Worm (Caenorhabditis elegans) whole organism, mixed stage, embryonic: ENCODE results near the gene Y45F3A.5.

Source experiments
- M03D4.4 ChIP-seq: sonication (generic microtip); optimal IDR thresholded peaks from 2 replicates; lab custom pipeline; 2017; ENCODE audit warnings: mild to moderate bottlenecking, missing genetic modification characterization, missing compliant biosample characterization
- bed-3 ChIP-seq: fragments of 200-800 bp; sonication (Bioruptor generic); optimal IDR thresholded peaks from 3 replicates; lab custom pipeline; 2018; ENCODE audit warnings: mild to moderate bottlenecking, missing genetic modification characterization, moderate library complexity, missing compliant biosample characterization
- ceh-39 ChIP-seq: fragments of 150-350 bp; optimal IDR thresholded peaks from 2 replicates; lab custom pipeline; 2014; ENCODE audit warnings: missing biosample characterization, missing genetic modification characterization
- ceh-43 ChIP-seq: fragments of 200-800 bp; sonication (Bioruptor generic); optimal IDR thresholded peaks from 2 replicates; lab custom pipeline; 2018; ENCODE audit warnings: mild to moderate bottlenecking, missing genetic modification characterization, moderate library complexity, missing compliant biosample characterization
- ceh-83 ChIP-seq: fragments of 200-800 bp; sonication (Bioruptor generic); optimal IDR thresholded peaks from 2 replicates; lab custom pipeline; 2018; ENCODE audit warnings: mild to moderate bottlenecking, missing genetic modification characterization, missing compliant biosample characterization
- ces-1 ChIP-seq: fragments of 150-350 bp; optimal IDR thresholded peaks from 2 replicates; lab custom pipeline; 2014; ENCODE audit warnings: missing biosample characterization, missing genetic modification reagents, missing genetic modification characterization
- cnd-1 ChIP-seq: fragments of 200-800 bp; sonication (Bioruptor generic); optimal IDR thresholded peaks from 2 replicates; lab custom pipeline; 2018; ENCODE audit warnings: mild to moderate bottlenecking, missing genetic modification characterization, missing compliant biosample characterization
- drap-1 ChIP-seq: fragments of 200-800 bp; sonication (Bioruptor generic); optimal IDR thresholded peaks from 3 replicates; lab custom pipeline; 2018; ENCODE audit warnings: mild to moderate bottlenecking, missing genetic modification characterization, missing compliant biosample characterization
- elt-1 ChIP-seq: sonication (generic microtip); optimal IDR thresholded peaks from 2 replicates; lab custom pipeline; 2017; ENCODE audit warnings: missing genetic modification characterization, mild to moderate bottlenecking, missing compliant biosample characterization, antibody characterized with exemption, moderate library complexity, borderline replicate concordance; ENCODE audit not compliant: insufficient read depth
- elt-3 ChIP-seq: fragments of 150-350 bp; optimal IDR thresholded peaks from 2 replicates; lab custom pipeline; 2014; ENCODE audit warnings: missing biosample characterization, missing genetic modification characterization
- flh-1 ChIP-seq: fragments of 200-800 bp; sonication (Bioruptor generic); optimal IDR thresholded peaks from 2 replicates; lab custom pipeline; 2018; ENCODE audit warnings: mild to moderate bottlenecking, missing genetic modification characterization, moderate library complexity, missing compliant biosample characterization
- ham-2 ChIP-seq: fragments of 200-800 bp; sonication (Bioruptor generic); optimal IDR thresholded peaks from 2 replicates; lab custom pipeline; 2018; ENCODE audit warnings: mild to moderate bottlenecking, missing genetic modification characterization, missing compliant biosample characterization
- hlh-1 ChIP-seq: fragments of 150-350 bp; optimal IDR thresholded peaks from 2 replicates; lab custom pipeline; 2014; ENCODE audit warnings: missing biosample characterization, missing genetic modification reagents, missing genetic modification characterization
- lin-13 ChIP-seq: fragments of 150-350 bp; optimal IDR thresholded peaks from 2 replicates; lab custom pipeline; 2014; ENCODE audit warnings: missing biosample characterization, missing genetic modification characterization
- lin-32 ChIP-seq: fragments of 200-800 bp; sonication (Bioruptor generic); optimal IDR thresholded peaks from 2 replicates; lab custom pipeline; 2018; ENCODE audit warnings: mild to moderate bottlenecking, missing genetic modification characterization, missing compliant biosample characterization
- lsy-2 ChIP-seq: fragments of 150-350 bp; optimal IDR thresholded peaks from 2 replicates; lab custom pipeline; 2014; ENCODE audit warnings: missing biosample characterization, missing genetic modification characterization
- mep-1 ChIP-seq: fragments of 150-350 bp; optimal IDR thresholded peaks from 2 replicates; lab custom pipeline; 2017; ENCODE audit warnings: missing biosample characterization, missing genetic modification reagents, missing genetic modification characterization, inconsistent platforms
- mls-2 ChIP-seq: sonication (generic microtip); optimal IDR thresholded peaks from 2 replicates; lab custom pipeline; 2016; ENCODE audit warnings: mild to moderate bottlenecking, missing genetic modification characterization, moderate library complexity, missing compliant biosample characterization
- nhr-2 ChIP-seq: fragments of 150-350 bp; optimal IDR thresholded peaks from 2 replicates; lab custom pipeline; 2014; ENCODE audit warnings: missing biosample characterization, missing genetic modification characterization
- nhr-237 ChIP-seq: fragments of 150-350 bp; optimal IDR thresholded peaks from 2 replicates; lab custom pipeline; 2014; ENCODE audit warnings: missing biosample characterization, missing genetic modification characterization
- nhr-28 ChIP-seq: fragments of 150-350 bp; optimal IDR thresholded peaks from 2 replicates; lab custom pipeline; 2014; ENCODE audit warnings: missing biosample characterization, missing genetic modification characterization
- nhr-76 ChIP-seq: sonication (generic microtip); optimal IDR thresholded peaks from 2 replicates; lab custom pipeline; 2017; ENCODE audit warnings: missing biosample characterization, missing genetic modification characterization
- sem-2 ChIP-seq: fragments of 200-800 bp; sonication (Bioruptor generic); optimal IDR thresholded peaks from 2 replicates; lab custom pipeline; 2018; ENCODE audit warnings: mild to moderate bottlenecking, missing genetic modification characterization, missing compliant biosample characterization
- snpc-4 ChIP-seq: fragments of 150-350 bp; optimal IDR thresholded peaks from 2 replicates; lab custom pipeline; 2014; ENCODE audit warnings: missing biosample characterization, missing genetic modification characterization
- sptf-1 ChIP-seq: sonication (generic microtip); optimal IDR thresholded peaks from 2 replicates; lab custom pipeline; 2017; ENCODE audit warnings: mild to moderate bottlenecking, missing genetic modification characterization, moderate library complexity, missing compliant biosample characterization
- tbx-8 ChIP-seq: fragments of 200-800 bp; sonication (Bioruptor generic); optimal IDR thresholded peaks from 2 replicates; lab custom pipeline; 2018; ENCODE audit warnings: mild to moderate bottlenecking, missing genetic modification characterization, moderate library complexity, missing compliant biosample characterization
- unc-120 ChIP-seq: sonication (generic microtip); optimal IDR thresholded peaks from 2 replicates; lab custom pipeline; 2017; ENCODE audit warnings: missing genetic modification characterization, missing compliant biosample characterization; ENCODE audit not compliant: poor library complexity, severe bottlenecking
- unc-39 ChIP-seq: fragments of 150-350 bp; optimal IDR thresholded peaks from 2 replicates; lab custom pipeline; 2014; ENCODE audit warnings: missing biosample characterization, missing genetic modification characterization
- unc-62 ChIP-seq: fragments of 150-350 bp; optimal IDR thresholded peaks from 2 replicates; lab custom pipeline; 2014; ENCODE audit warnings: missing biosample characterization, missing genetic modification reagents, missing genetic modification characterization
- zip-8 ChIP-seq: fragments of 150-350 bp; optimal IDR thresholded peaks from 2 replicates; lab custom pipeline; 2014; ENCODE audit warnings: missing biosample characterization, missing genetic modification characterization
- ztf-11 ChIP-seq: fragments of 150-350 bp; optimal IDR thresholded peaks from 2 replicates; lab custom pipeline; 2014; ENCODE audit warnings: missing biosample characterization, missing genetic modification characterization

The Y45F3A.5 gene

DNA sequence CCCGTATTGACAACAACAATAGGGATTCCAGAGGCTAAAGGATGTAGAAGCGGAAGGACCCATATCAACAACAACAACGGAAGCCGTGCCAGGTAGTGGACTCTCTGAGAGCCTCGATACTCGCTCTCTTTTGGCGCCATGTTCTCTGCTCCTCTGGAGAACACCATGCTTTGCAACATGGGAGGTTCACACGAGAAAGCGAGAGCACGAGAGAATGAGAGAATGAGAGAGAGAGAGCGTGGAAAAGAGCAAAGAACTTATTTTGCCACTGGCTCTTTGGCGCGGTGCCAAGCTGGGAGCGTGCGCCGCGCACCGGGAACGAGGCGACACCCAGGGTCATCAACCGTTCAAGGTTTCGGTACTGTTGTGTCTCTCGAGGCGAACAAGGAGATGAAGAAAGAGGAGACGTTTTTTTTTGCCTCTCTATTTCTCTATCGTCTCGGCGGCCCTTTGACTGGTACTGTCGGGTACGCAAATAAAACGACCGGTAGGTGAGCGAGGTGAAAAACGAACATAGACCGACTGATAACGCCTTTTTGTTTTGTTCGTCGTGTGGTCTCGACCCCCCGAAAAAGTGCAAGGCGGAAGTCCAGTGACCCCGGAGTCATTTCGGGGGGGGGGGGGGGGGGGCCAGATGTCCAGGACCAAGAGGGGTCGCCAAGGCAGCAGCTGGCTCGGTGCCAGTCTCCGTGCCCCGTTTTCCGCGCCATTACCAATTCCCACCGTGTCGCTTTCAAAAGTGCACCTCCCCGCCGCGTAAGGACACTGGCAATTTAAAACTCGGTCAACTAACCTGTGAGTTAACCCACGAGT, 46.7 kb upstream of the Y45F3A.5 start, which contains the start of gene Y39A1A.10:
TSS of gene Y39A1A.10 (plus strand) at position 139 of the 813 bp plus-strand sequence.
- TF ChIP-seq hlh-1 (tag; lab: Kevin White, UChicago) = no peak
- peak; percentile 25 for TF ChIP-seq sptf-1
- TF ChIP-seq flh-1 (GFP tag; lab: Kevin White, UChicago) = no peak
- no peak for TF ChIP-seq lsy-2 (tag; lab: Kevin White, UChicago)
- TF ChIP-seq unc-39 = no peak
- peak; percentile 25 for TF ChIP-seq mls-2
- TF ChIP-seq nhr-76 = no peak

DNA sequence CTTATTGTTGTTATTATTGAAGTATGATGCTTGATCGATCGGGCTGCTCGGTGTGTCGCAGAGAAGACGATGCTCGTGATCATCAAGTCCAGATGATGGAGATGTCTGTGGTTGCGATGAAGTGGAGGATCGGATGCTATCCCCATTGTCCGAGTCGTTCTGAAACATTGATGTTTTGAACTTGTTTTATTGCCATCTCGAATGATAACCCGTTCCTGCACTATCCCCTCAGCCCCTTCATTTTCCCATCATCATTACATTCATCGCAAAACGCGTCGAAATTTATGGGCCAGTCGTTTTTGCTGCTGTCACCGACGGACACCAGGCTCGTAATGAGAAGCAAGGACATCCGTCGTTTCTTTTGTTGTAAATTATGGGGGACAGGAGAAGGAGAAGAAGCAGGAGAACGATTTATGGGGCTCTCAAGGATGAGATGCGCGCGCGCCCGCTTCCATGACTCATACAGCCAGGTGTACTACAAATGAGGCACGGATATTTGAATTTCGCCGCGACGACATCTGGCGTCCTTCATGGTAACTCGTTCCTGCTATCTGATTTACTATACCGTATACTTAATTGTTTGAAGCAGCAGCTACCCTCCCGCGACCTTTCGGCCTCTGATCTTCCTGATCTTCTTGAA, 45.8 kb upstream of the Y45F3A.5 start:
- TF ChIP-seq sem-2 (GFP tag; lab: Kevin White, UChicago) = no peak
- no peak for TF ChIP-seq sptf-1
- no peak for TF ChIP-seq ceh-39 (tag; lab: Kevin White, UChicago)
- TF ChIP-seq ceh-83 = no peak
- TF ChIP-seq nhr-2 = no peak
- TF ChIP-seq bed-3 (GFP tag; lab: Kevin White, UChicago) = no peak
- no peak for TF ChIP-seq mls-2
- no peak for TF ChIP-seq nhr-237 (tag; lab: Kevin White, UChicago)
- TF ChIP-seq lin-13 (tag; lab: Kevin White, UChicago) = no peak
- no peak for TF ChIP-seq mep-1 (tag; lab: Kevin White, UChicago)
- TF ChIP-seq M03D4.4 (tag; lab: Kevin White, UChicago) = no peak
- no peak for TF ChIP-seq ham-2 (GFP tag; lab: Kevin White, UChicago)
- TF ChIP-seq ztf-11 (tag; lab: Kevin White, UChicago) = no peak
- TF ChIP-seq unc-62 (GFP tag; lab: Kevin White, UChicago) = no peak
- TF ChIP-seq ces-1 = no peak
- no peak for TF ChIP-seq lsy-2 (tag; lab: Kevin White, UChicago)
- TF ChIP-seq unc-120 (tag; lab: Kevin White, UChicago) = no peak
- no peak for TF ChIP-seq ceh-43 (GFP tag; lab: Kevin White, UChicago)
- TF ChIP-seq nhr-28 = no peak
- TF ChIP-seq zip-8 (tag; lab: Kevin White, UChicago) = no peak

DNA sequence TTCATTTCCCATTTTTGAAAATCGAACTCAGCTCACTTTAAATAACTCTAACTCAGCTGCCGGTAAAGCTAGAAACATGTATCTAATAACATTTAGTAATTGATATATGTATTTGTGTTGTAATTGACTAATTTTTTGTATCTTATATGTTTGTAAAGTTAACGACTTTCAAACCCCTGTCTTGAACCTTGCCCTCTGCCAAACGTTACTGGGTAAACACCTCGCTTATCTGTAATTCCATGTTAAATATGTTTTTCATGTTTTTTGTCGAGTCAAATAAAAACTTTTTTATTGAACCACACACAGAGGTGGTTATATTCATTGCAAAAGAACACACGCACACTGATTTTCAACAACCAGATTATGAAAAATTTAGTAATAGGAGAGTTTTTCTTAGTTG, 43.7 kb upstream of the Y45F3A.5 start:
- TF ChIP-seq nhr-76 = no peak
- TF ChIP-seq unc-39 = no peak
- no peak for TF ChIP-seq elt-3 (tag; lab: Kevin White, UChicago)
- no peak for TF ChIP-seq tbx-8
- no peak for TF ChIP-seq nhr-237 (tag; lab: Kevin White, UChicago)
- TF ChIP-seq snpc-4 = no peak
- TF ChIP-seq drap-1 = no peak
- TF ChIP-seq cnd-1 (tag; lab: Kevin White, UChicago) = no peak
- no peak for TF ChIP-seq hlh-1 (tag; lab: Kevin White, UChicago)
- TF ChIP-seq lsy-2 (tag; lab: Kevin White, UChicago) = no peak
- no peak for TF ChIP-seq nhr-28
- TF ChIP-seq sptf-1 = no peak
- no peak for TF ChIP-seq sem-2 (GFP tag; lab: Kevin White, UChicago)
- no peak for TF ChIP-seq nhr-2
- TF ChIP-seq elt-1 (tag; lab: Kevin White, UChicago) = no peak
- TF ChIP-seq ceh-83 = no peak
- TF ChIP-seq ceh-43 (GFP tag; lab: Kevin White, UChicago) = no peak
- no peak for TF ChIP-seq bed-3 (GFP tag; lab: Kevin White, UChicago)

DNA sequence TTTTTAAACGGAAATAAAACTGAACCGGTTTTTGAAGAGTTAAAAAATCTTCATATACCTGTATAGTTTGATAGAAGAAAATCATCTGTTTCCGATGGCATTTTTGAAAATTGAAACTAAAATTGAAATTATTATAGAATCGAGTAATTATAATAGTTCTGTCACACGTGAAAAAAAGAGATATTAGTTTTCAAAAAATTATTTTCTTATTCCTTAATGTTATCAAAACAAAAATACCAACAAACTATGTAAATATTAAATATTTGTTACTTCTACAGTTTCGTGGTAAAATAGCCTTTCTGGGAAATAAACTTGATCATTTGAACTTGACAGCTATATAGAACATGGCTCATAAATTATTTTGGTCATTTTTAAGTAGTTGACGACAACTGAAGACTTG, 42.9 kb upstream of the Y45F3A.5 start, which contains the start of gene swt-4:
TSS of gene swt-4 (minus strand) at position 101 of the 400 bp plus-strand sequence.
- TF ChIP-seq lin-13 (tag; lab: Kevin White, UChicago) (no peak), nhr-2 (no peak)
- TF ChIP-seq, all 35 proteins: peak for 0

DNA sequence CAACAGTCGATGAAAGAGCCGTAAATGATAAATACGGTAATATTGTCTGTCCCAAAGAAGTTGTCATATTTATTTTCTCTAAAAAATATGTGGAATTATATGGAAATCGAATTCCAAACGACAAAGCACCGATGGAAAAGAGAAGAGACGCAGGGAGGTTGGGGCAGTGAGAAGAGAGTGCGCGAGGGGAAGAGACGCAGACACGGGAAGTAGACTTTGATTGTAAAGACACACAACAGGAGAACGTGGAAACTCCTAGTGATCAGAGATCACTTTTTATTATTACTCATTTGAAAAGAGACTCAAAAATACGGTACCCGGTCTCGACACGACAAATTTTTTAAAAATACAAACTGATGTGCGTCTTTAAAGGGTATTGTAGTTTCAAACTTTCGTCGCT, 42.2 kb upstream of the Y45F3A.5 start:
- TF ChIP-seq hlh-1 (tag; lab: Kevin White, UChicago) (peak; percentile 14), lin-32 (GFP tag; lab: Kevin White, UChicago) (no peak), flh-1 (GFP tag; lab: Kevin White, UChicago) (no peak), ces-1 (peak; percentile 39), ham-2 (GFP tag; lab: Kevin White, UChicago) (no peak), tbx-8 (no peak)
